Fruit fly (Drosophila melanogaster) whole organism, embryonic: ENCODE measurements around the gene Fst.
A peak's percentile ranks its signal among the peaks of the same experiment; 100 is the strongest.

Experiments
- Atf3 ChIP-seq: fragments of 200-800 bp; sonication (Bioruptor generic); optimal IDR thresholded peaks from 3 replicates; lab custom pipeline; 2016; ENCODE audit warnings: missing biosample characterization, missing genetic modification characterization
- C15 ChIP-seq: fragments of 200-800 bp; sonication (Bioruptor generic); IDR thresholded peaks from 3 replicates; pipeline ENCODE4 v1.3.6; 2022; ENCODE audit warnings: missing biosample characterization, missing genetic modification characterization
- CG10209 ChIP-seq: fragments of 200-800 bp; sonication (Bioruptor generic); optimal IDR thresholded peaks from 3 replicates; lab custom pipeline; 2017; ENCODE audit warnings: missing biosample characterization, mild to moderate bottlenecking, missing genetic modification characterization, missing genetic modification reagents
- CG1024 ChIP-seq: fragments of 200-800 bp; sonication (Bioruptor generic); IDR thresholded peaks from 2 replicates; pipeline ENCODE4 v1.3.6; 2022; ENCODE audit warnings: missing biosample characterization, missing genetic modification characterization
- CG11085 ChIP-seq: fragments of 200-800 bp; sonication (Bioruptor generic); IDR thresholded peaks from 2 replicates; pipeline ENCODE4 v1.3.6; 2022; ENCODE audit warnings: missing biosample characterization, missing genetic modification characterization
- CG11093 ChIP-seq: fragments of 200-800 bp; sonication (Bioruptor generic); IDR thresholded peaks from 3 replicates; pipeline ENCODE4 v1.3.6; 2022; ENCODE audit warnings: missing biosample characterization, missing genetic modification characterization
- CG13296 ChIP-seq: fragments of 200-800 bp; sonication (Bioruptor generic); optimal IDR thresholded peaks from 3 replicates; lab custom pipeline; 2018; ENCODE audit warnings: missing biosample characterization, mild to moderate bottlenecking, missing genetic modification characterization
- CG14050 ChIP-seq: fragments of 200-800 bp; sonication (Bioruptor generic); IDR thresholded peaks from 3 replicates; pipeline ENCODE4 v1.3.6; 2022; ENCODE audit warnings: missing biosample characterization, missing genetic modification characterization
- CG1529 ChIP-seq: fragments of 200-800 bp; sonication (Bioruptor generic); optimal IDR thresholded peaks from 3 replicates; lab custom pipeline; 2018; ENCODE audit warnings: missing biosample characterization, missing genetic modification characterization
- CG15479 ChIP-seq: fragments of 200-800 bp; sonication (Bioruptor generic); optimal IDR thresholded peaks from 3 replicates; lab custom pipeline; 2019; ENCODE audit warnings: missing biosample characterization, mild to moderate bottlenecking, missing genetic modification characterization, moderate library complexity
- CG16863 ChIP-seq: fragments of 200-800 bp; sonication (Bioruptor generic); optimal IDR thresholded peaks from 3 replicates; lab custom pipeline; 2016; ENCODE audit warnings: missing biosample characterization, missing genetic modification characterization
- CG17912 ChIP-seq: fragments of 200-800 bp; sonication (Bioruptor generic); optimal IDR thresholded peaks from 2 replicates; lab custom pipeline; 2018; ENCODE audit warnings: missing biosample characterization, mild to moderate bottlenecking, missing genetic modification characterization
- CG2120 ChIP-seq: fragments of 200-800 bp; sonication (Bioruptor generic); optimal IDR thresholded peaks from 3 replicates; lab custom pipeline; 2016; ENCODE audit warnings: missing biosample characterization, missing genetic modification characterization
- CG33557 ChIP-seq: fragments of 200-800 bp; sonication (Bioruptor generic); optimal IDR thresholded peaks from 2 replicates; lab custom pipeline; 2019; ENCODE audit warnings: missing biosample characterization, mild to moderate bottlenecking, missing genetic modification characterization, moderate library complexity
- CG3407 ChIP-seq: fragments of 200-800 bp; sonication (Bioruptor generic); optimal IDR thresholded peaks from 2 replicates; lab custom pipeline; 2018; ENCODE audit warnings: missing biosample characterization, mild to moderate bottlenecking, missing genetic modification characterization
- CG43689 ChIP-seq: fragments of 200-800 bp; sonication (Bioruptor generic); IDR thresholded peaks from 2 replicates; pipeline ENCODE4 v1.3.6; 2022; ENCODE audit warnings: missing biosample characterization, missing genetic modification characterization
- CG7987 ChIP-seq: fragments of 200-800 bp; sonication (Bioruptor generic); optimal IDR thresholded peaks from 2 replicates; lab custom pipeline; 2018; ENCODE audit warnings: missing biosample characterization, mild to moderate bottlenecking, missing genetic modification characterization, moderate library complexity
- CG8388 ChIP-seq: fragments of 200-800 bp; sonication (Bioruptor generic); optimal IDR thresholded peaks from 2 replicates; lab custom pipeline; 2019; ENCODE audit warnings: missing biosample characterization, mild to moderate bottlenecking, missing genetic modification characterization, moderate library complexity
- CG8478 ChIP-seq: fragments of >200 bp; optimal IDR thresholded peaks from 2 replicates; lab custom pipeline; 2018
- CG8924 ChIP-seq: fragments of 200-800 bp; optimal IDR thresholded peaks from 3 replicates; lab custom pipeline; 2019; ENCODE audit warnings: missing biosample characterization, mild to moderate bottlenecking, missing genetic modification characterization, moderate library complexity
- CG8944 ChIP-seq: fragments of 200-800 bp; sonication (Bioruptor generic); optimal IDR thresholded peaks from 3 replicates; lab custom pipeline; 2016; ENCODE audit warnings: missing biosample characterization, missing genetic modification characterization
- CG9609 ChIP-seq: fragments of 200-800 bp; sonication (Bioruptor generic); optimal IDR thresholded peaks from 3 replicates; lab custom pipeline; 2016; ENCODE audit warnings: missing biosample characterization, missing genetic modification characterization
- CG9817 ChIP-seq: fragments of 200-800 bp; sonication (Bioruptor generic); optimal IDR thresholded peaks from 2 replicates; lab custom pipeline; 2018; ENCODE audit warnings: missing biosample characterization, mild to moderate bottlenecking, missing genetic modification characterization, moderate library complexity
- CTCF ChIP-seq: fragments of 200-800 bp; sonication (Bioruptor generic); optimal IDR thresholded peaks from 2 replicates; lab custom pipeline; 2017; ENCODE audit warnings: missing biosample characterization, mild to moderate bottlenecking, missing genetic modification characterization, moderate library complexity
- Camta ChIP-seq: fragments of 200-800 bp; sonication (Bioruptor generic); optimal IDR thresholded peaks from 2 replicates; lab custom pipeline; 2016; ENCODE audit warnings: missing biosample characterization, missing genetic modification characterization
- Dref ChIP-seq: fragments of 200-800 bp; sonication (Bioruptor generic); IDR thresholded peaks from 2 replicates; pipeline ENCODE4 v1.3.6; 2022; ENCODE audit warnings: missing biosample characterization, missing genetic modification characterization
- HmgZ ChIP-seq: fragments of 200-800 bp; sonication (Bioruptor generic); optimal IDR thresholded peaks from 2 replicates; lab custom pipeline; 2018; ENCODE audit warnings: missing biosample characterization, mild to moderate bottlenecking, missing genetic modification characterization
- MTF-1 ChIP-seq: fragments of 200-800 bp; sonication (Bioruptor generic); optimal IDR thresholded peaks from 2 replicates; lab custom pipeline; 2018; ENCODE audit warnings: missing biosample characterization, mild to moderate bottlenecking, missing genetic modification characterization, borderline replicate concordance
- Ptx1 ChIP-seq: fragments of 200-800 bp; sonication (Bioruptor generic); IDR thresholded peaks from 2 replicates; pipeline ENCODE4 v1.3.6; 2022; ENCODE audit warnings: missing biosample characterization, missing genetic modification characterization
- YL-1 ChIP-seq: fragments of 200-800 bp; sonication (Bioruptor generic); optimal IDR thresholded peaks from 3 replicates; lab custom pipeline; 2017; ENCODE audit warnings: missing biosample characterization, mild to moderate bottlenecking, missing genetic modification characterization
- ac ChIP-seq: fragments of 200-800 bp; sonication (Bioruptor generic); optimal IDR thresholded peaks from 3 replicates; lab custom pipeline; 2017; ENCODE audit warnings: missing biosample characterization, mild to moderate bottlenecking, missing genetic modification characterization
- ase ChIP-seq: fragments of 200-800 bp; sonication (Bioruptor generic); IDR thresholded peaks from 3 replicates; pipeline ENCODE4 v1.3.6; 2022; ENCODE audit warnings: missing biosample characterization, missing genetic modification characterization
- ato ChIP-seq: fragments of 200-800 bp; sonication (Bioruptor generic); IDR thresholded peaks from 2 replicates; pipeline ENCODE4 v1.3.6; 2022; ENCODE audit warnings: missing biosample characterization, missing genetic modification characterization; ENCODE audit not compliant: partially characterized antibody
- az2 ChIP-seq: fragments of 200-800 bp; sonication (Bioruptor generic); optimal IDR thresholded peaks from 3 replicates; lab custom pipeline; 2016; ENCODE audit warnings: missing biosample characterization, missing genetic modification characterization
- bcd ChIP-seq: fragments of 200-800 bp; sonication (Bioruptor generic); optimal IDR thresholded peaks from 2 replicates; lab custom pipeline; 2017; ENCODE audit warnings: missing biosample characterization, mild to moderate bottlenecking, missing genetic modification characterization
- chif ChIP-seq, 2 experiments: fragments of 200-800 bp; sonication (Bioruptor generic); optimal IDR thresholded peaks; 3 replicates each; lab custom pipeline; 2016; ENCODE audit warnings: missing biosample characterization in 2 of 2, missing genetic modification characterization in 2 of 2
- dati ChIP-seq: fragments of 200-800 bp; sonication (Bioruptor generic); IDR thresholded peaks from 2 replicates; pipeline ENCODE4 v1.3.6; 2022; ENCODE audit warnings: missing biosample characterization, missing genetic modification characterization
- disco-r ChIP-seq: fragments of 200-800 bp; sonication (Bioruptor generic); optimal IDR thresholded peaks from 2 replicates; lab custom pipeline; 2016; ENCODE audit warnings: missing biosample characterization, missing genetic modification characterization
- dm ChIP-seq: fragments of 200-800 bp; sonication (Bioruptor generic); optimal IDR thresholded peaks from 3 replicates; lab custom pipeline; 2016; ENCODE audit warnings: missing biosample characterization, missing genetic modification characterization
- dpn ChIP-seq, 2 experiments: fragments of 200-800 bp; sonication (Bioruptor generic); optimal IDR thresholded peaks; 3 replicates each; lab custom pipeline; 2016; ENCODE audit warnings: missing biosample characterization in 2 of 2, missing genetic modification characterization in 2 of 2
- ftz-f1 ChIP-seq: fragments of 200-800 bp; sonication (Bioruptor generic); optimal IDR thresholded peaks from 2 replicates; lab custom pipeline; 2016; ENCODE audit warnings: missing biosample characterization, missing genetic modification characterization
- ham ChIP-seq: fragments of 200-800 bp; sonication (Bioruptor generic); IDR thresholded peaks from 2 replicates; pipeline ENCODE4 v1.3.6; 2022; ENCODE audit warnings: missing biosample characterization, missing genetic modification characterization
- her ChIP-seq: fragments of 200-800 bp; sonication (Bioruptor generic); optimal IDR thresholded peaks from 2 replicates; lab custom pipeline; 2016; ENCODE audit warnings: missing biosample characterization, missing genetic modification characterization
- jing ChIP-seq: fragments of 200-800 bp; sonication (Bioruptor generic); optimal IDR thresholded peaks from 2 replicates; lab custom pipeline; 2018; ENCODE audit warnings: missing biosample characterization, mild to moderate bottlenecking, missing genetic modification characterization
- knrl ChIP-seq: fragments of 200-800 bp; sonication (Bioruptor generic); IDR thresholded peaks from 3 replicates; pipeline ENCODE4 v1.3.6; 2022; ENCODE audit warnings: missing biosample characterization, missing genetic modification characterization; ENCODE audit not compliant: partially characterized antibody
- ro ChIP-seq: fragments of 200-800 bp; sonication (Bioruptor generic); IDR thresholded peaks from 2 replicates; pipeline ENCODE4 v1.3.6; 2022; ENCODE audit warnings: missing biosample characterization, missing genetic modification characterization
- run ChIP-seq: fragments of 200-800 bp; sonication (Bioruptor generic); optimal IDR thresholded peaks from 3 replicates; lab custom pipeline; 2018; ENCODE audit warnings: missing biosample characterization, mild to moderate bottlenecking, missing genetic modification characterization
- scrt ChIP-seq: fragments of 200-800 bp; sonication (Bioruptor generic); optimal IDR thresholded peaks from 2 replicates; lab custom pipeline; 2018; ENCODE audit warnings: missing biosample characterization, mild to moderate bottlenecking, missing genetic modification characterization, moderate library complexity
- sens-2 ChIP-seq: fragments of 200-800 bp; sonication (Bioruptor generic); IDR thresholded peaks from 2 replicates; pipeline ENCODE4 v1.3.6; 2022; ENCODE audit warnings: missing biosample characterization, missing genetic modification characterization
- sisA ChIP-seq: fragments of 200-800 bp; sonication (Bioruptor generic); IDR thresholded peaks from 2 replicates; pipeline ENCODE4 v1.3.6; 2022; ENCODE audit warnings: missing biosample characterization, missing genetic modification characterization
- unc-4 ChIP-seq: fragments of 200-800 bp; sonication (Bioruptor generic); IDR thresholded peaks from 2 replicates; pipeline ENCODE4 v1.3.6; 2022; ENCODE audit warnings: missing biosample characterization, missing genetic modification characterization; ENCODE audit not compliant: partially characterized antibody
- unpg ChIP-seq: fragments of 200-800 bp; sonication (Bioruptor generic); optimal IDR thresholded peaks from 3 replicates; lab custom pipeline; 2018; ENCODE audit warnings: missing biosample characterization, mild to moderate bottlenecking, missing genetic modification characterization, moderate library complexity
- usp ChIP-seq: fragments of >200 bp; optimal IDR thresholded peaks from 2 replicates; lab custom pipeline; 2017; ENCODE audit warnings: missing biosample characterization, missing genetic modification characterization

Gene Fst

DNA sequence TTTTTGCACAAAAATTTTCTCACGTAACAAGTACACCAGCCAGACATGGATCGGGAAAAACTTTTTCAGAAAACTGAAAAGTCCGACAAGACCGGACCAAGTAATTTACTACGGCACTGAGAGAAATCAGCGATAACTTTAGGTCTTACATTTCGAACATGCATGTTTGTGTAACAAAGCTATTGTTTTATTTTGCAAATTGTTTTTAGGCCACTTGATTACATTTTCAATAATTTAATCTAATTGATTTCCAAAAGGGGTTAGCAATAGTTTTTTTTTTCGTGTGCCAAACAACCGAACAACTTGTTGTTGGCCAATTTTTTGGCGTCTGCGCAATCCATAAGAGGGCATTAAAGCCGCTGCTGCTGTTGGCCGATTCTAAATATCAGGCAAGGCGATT lies 32.8 kb downstream of the Fst start (continued):
- peak; percentile 82 for TF ChIP-seq scrt (GFP tag; lab: Kevin White, UChicago)
- TF ChIP-seq her = peak; percentile 12
- TF ChIP-seq CG10209 (GFP tag; lab: Kevin White, UChicago) = peak; percentile 49
- TF ChIP-seq disco-r (GFP tag; lab: Kevin White, UChicago) = peak; percentile 8
- peak; percentile 57 to 70 for TF ChIP-seq dpn (GFP tag; optimal IDR thresholded peaks at IDR 0.05; lab: Kevin White, UChicago)
- TF ChIP-seq CG1024 (GFP tag; lab: Robert Waterston, UW) = peak; percentile 65
- no peak; the same call in 1 of the 2 replicates for TF ChIP-seq sisA
- no peak for TF ChIP-seq Dref (GFP tag; lab: Robert Waterston, UW)
- peak; percentile 17 for TF ChIP-seq CG9609
- TF ChIP-seq jing = no peak
- TF ChIP-seq ftz-f1 (GFP tag; lab: Kevin White, UChicago) = no peak
- no peak for TF ChIP-seq CG8478 (lab: Kevin White, UChicago)
- no peak for TF ChIP-seq ac (GFP tag; lab: Kevin White, UChicago)
- no peak for TF ChIP-seq CG15479 (GFP tag; lab: Kevin White, UChicago)
- no peak; the same call in 1 of the 3 replicates for TF ChIP-seq ase (GFP tag; lab: Robert Waterston, UW)
- TF ChIP-seq ato (GFP tag; lab: Robert Waterston, UW) = no peak
- peak; percentile 60 for TF ChIP-seq CG8944
- TF ChIP-seq Ptx1 (GFP tag; lab: Robert Waterston, UW) = peak; percentile 70
- no peak for TF ChIP-seq CG14050 (GFP tag; lab: Robert Waterston, UW)
- TF ChIP-seq MTF-1 (GFP tag; lab: Kevin White, UChicago) = peak; percentile 7
- TF ChIP-seq CG9817 (tag; lab: Kevin White, UChicago) = peak; percentile 33
- TF ChIP-seq YL-1 (GFP tag; lab: Kevin White, UChicago) = no peak
- no peak for TF ChIP-seq CG43689 (GFP tag; lab: Robert Waterston, UW)
- peak; percentile 21 for TF ChIP-seq Atf3
- TF ChIP-seq run (tag; lab: Kevin White, UChicago) = peak; percentile 10
- TF ChIP-seq bcd (GFP tag; lab: Kevin White, UChicago) = peak; percentile 55
- TF ChIP-seq sens-2 = no peak
- peak; percentile 18 for TF ChIP-seq HmgZ (tag; lab: Kevin White, UChicago)
- TF ChIP-seq knrl (GFP tag; lab: Robert Waterston, UW) = no peak
- TF ChIP-seq az2 (GFP tag; lab: Kevin White, UChicago) = peak; percentile 47
- TF ChIP-seq dati (GFP tag; lab: Robert Waterston, UW) = no peak
- TF ChIP-seq usp (GFP tag; lab: Kevin White, UChicago) = no peak
- no peak for TF ChIP-seq CG17912 (GFP tag; lab: Kevin White, UChicago)
- TF ChIP-seq CG1529 (GFP tag; lab: Kevin White, UChicago) = no peak
- no peak for TF ChIP-seq dm
- no peak for TF ChIP-seq unc-4 (GFP tag; lab: Robert Waterston, UW)
- TF ChIP-seq unpg = peak; percentile 67
- TF ChIP-seq CG8388 (GFP tag; lab: Kevin White, UChicago) = peak; percentile 32
- TF ChIP-seq CG33557 (GFP tag; lab: Kevin White, UChicago) = no peak
- TF ChIP-seq ro = no peak
- no peak for TF ChIP-seq CG11093
- TF ChIP-seq Camta (GFP tag; lab: Kevin White, UChicago) = peak; percentile 62
- TF ChIP-seq CG13296 = peak; percentile 18
- no peak for TF ChIP-seq ham (GFP tag; lab: Robert Waterston, UW)
- no peak for TF ChIP-seq CTCF (GFP tag; lab: Kevin White, UChicago)
- TF ChIP-seq CG2120 = peak; percentile 71
- peak; percentile 15 for TF ChIP-seq CG8924 (tag; lab: Kevin White, UChicago)
- TF ChIP-seq chif (GFP tag; optimal IDR thresholded peaks at IDR 0.05; lab: Kevin White, UChicago) = peak in 1 of 2 experiments; percentile 38
- TF ChIP-seq CG3407 (GFP tag; lab: Kevin White, UChicago) = no peak
- no peak for TF ChIP-seq C15 (GFP tag; lab: Robert Waterston, UW)
- TF ChIP-seq CG16863 (GFP tag; lab: Kevin White, UChicago) = peak; percentile 36
- TF ChIP-seq CG7987 (GFP tag; lab: Kevin White, UChicago) = peak; percentile 20
- 0 out of 2 replicates have a peak, but pooled peaks have one; percentile 32 for TF ChIP-seq CG11085 (GFP tag; lab: Robert Waterston, UW)
